Fruit fly (Drosophila melanogaster) ovary, adult (tissue): Measurements from ENCODE around the gene CG11986.

Experiments used
- CG17801 ChIP-seq: fragments of 200-800 bp; optimal IDR thresholded peaks from 2 replicates; lab custom pipeline; 2019; ENCODE audit warnings: missing biosample characterization, mild to moderate bottlenecking, missing genetic modification characterization, moderate library complexity; ENCODE audit not compliant: partially characterized antibody

CG11986 gene

DNA sequence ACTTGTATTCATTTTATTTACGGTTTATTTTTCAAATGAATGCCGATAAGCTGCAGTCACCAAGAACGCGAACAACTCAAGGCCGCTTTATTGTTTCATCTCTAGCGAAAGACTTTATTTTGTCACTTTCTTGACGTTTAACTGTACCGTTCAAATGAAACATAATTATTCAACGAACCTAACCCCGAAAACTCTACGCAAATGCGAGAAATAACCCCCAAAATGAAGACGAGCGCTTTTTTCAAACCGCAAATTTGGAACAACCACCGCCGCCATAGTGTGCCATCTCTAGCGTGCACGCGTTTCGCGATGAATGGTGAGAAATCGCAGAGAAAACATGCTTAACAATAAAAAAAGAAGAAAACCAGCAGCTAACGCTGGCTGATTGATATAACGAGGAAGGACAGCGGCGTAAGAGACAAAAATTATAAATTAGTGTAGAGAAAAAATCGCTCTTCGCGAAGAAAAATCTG, 30.6 kb upstream of the CG11986 start, which contains the start of gene CG11970:
Gene CG11970 (plus strand): TSS at position 117 of the 473 bp plus-strand sequence.
- peak; percentile 47 for TF ChIP-seq CG17801 (GFP tag; lab: Kevin White, UChicago)

DNA sequence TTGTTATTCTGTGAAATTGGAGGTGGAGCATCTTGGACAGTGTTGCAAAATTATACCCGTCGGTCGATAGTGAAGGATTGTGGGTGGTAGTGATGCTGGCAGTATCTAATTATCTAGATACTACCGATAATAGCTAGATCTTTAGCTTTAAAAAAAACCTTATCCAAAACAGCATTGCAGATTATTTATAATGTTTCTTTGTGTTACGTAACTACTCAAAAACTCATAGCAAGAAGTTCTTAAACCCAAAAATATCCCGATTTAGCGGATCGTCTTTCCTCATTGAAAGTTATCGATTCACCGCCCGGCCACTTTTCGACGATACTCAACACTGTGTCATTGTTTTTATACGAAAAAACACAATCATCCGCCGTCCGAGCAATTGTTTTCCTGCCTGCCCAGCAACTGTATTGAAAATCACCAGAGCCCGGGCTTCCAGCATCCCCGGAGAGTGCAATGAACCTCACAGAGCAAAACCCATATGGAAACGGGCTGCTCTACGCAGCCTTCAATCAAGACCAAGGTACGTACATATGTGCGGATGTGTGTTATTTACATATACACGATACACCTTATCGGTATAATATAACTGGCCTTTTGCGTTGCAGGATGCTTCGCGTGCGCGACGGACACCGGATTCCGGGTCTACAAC, 22.2 kb upstream of the CG11986 start, which contains the start of gene CG11975:
Gene CG11975 (plus strand): TSS at position 326 of the 652 bp plus-strand sequence.
- TF ChIP-seq CG17801 (GFP tag; lab: Kevin White, UChicago): peak; percentile 75

DNA sequence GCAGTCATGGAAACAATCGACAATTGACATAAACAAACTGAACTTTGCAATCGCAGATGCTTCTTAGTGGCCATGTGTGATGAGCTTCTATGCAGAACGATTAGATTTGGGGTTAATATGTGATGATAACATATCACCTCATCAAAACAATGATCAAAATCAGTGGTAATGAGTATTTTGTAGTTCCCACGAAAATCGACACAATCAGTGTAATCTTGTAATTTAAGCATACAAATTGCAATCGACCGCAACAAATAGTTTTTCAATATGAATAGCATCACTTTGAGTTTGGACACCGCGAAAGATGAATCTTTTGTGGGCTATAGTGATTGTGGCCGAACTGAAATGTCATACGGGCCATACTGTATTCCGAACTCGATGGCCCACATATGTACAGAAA, 17.8 kb upstream of the CG11986 start, which contains the start of gene CG11977:
Gene CG11977 (plus strand): TSS at position 301 of the 400 bp plus-strand sequence.
- no peak for TF ChIP-seq CG17801 (GFP tag; lab: Kevin White, UChicago)

DNA sequence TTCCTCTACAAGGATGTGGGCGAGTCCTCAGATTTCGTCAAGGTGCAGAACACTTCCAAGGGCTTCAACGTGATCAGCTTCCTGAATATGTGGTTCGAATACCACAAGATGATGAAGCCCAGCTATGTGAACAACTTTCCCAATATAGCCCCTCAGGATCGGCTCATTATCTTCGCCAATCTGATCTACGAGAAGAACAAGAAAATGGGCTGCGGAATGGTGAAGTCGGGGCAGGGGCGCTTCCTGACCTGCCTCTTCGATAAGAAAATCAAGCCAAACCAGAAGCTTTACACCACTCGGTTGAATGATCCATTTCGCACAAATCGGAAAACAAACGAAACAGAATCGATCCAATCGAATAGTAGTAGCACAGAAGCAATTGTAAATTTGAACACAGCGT, 17.0 kb upstream of the CG11986 start:
- TF ChIP-seq CG17801 (GFP tag; lab: Kevin White, UChicago): no peak

DNA sequence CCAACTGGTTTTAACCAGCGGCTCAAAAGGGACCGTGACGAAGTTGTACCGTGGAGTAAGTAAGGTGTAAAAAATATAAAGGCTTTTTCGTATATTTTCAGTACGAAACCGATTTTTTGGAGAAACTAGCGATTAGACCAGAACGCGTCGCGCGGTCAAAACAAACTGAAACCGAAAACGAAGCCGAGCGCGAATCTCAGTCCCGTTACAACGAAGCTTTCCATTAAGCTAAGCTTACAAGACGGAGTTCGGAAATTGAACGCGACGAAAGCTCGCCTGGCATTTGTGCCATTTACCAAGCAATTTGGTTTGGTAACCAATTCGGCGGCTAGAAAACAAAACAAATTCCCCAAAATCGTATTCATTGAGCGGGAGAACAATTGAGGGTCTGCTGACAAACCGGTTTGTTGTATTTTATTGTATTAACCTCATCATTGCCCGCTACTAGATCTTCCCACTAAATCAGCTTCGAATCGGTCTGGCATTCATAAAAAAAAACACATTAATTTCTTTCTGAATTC, 13.5 kb upstream of the CG11986 start:
- no peak for TF ChIP-seq CG17801 (GFP tag; lab: Kevin White, UChicago)

DNA sequence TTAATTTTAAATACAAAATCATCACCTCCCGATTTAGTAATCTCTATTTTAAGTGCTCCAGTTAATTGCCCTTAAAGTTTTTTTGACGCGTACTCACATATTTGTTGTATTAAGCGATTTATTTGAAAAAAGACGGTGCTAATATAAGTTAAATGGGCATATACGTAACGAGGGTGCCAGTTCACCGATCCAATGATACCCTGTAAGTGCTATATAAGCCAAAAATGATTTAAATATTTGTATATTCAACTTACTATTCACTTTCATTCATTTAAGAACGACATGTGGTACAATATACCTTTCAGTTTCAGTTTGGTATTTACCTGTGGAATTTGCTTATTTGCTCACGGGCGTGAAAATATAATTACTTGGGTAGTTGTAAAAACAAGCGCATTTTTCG, 12.7 kb upstream of the CG11986 start:
- no peak for TF ChIP-seq CG17801 (GFP tag; lab: Kevin White, UChicago)

DNA sequence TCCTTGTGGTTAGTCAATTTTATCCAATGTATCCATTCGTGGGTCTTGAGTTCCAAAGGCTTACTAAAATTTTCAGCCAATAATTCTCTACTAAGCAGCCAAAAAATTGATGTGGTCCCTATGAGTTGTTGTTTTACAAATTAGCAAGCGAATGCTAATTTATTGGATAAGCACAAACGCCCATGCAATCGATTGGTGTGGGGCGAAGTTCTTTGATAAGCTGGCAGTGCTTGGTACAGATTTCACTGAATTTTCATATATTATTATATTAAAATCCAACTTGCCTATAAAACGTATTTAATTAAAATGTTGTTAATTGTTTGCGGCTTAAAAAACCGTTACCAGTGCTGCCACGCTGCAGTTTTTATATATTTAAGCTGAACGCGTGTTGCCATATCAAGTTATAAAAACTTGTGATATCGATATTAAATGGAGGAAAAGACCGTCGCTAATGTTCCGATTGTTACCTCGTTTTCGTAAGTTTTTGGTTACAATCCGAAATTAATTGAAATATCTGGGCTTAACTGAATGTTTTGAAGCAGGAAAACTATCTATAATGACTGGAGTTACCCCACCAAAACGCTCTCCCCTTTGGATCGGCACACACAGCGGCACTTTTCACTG, 11.5 kb upstream of the CG11986 start, which contains the start of the genes CG31100 and CG11980:
Gene CG31100 (minus strand): TSS at position 51 of the 624 bp plus-strand sequence.
Gene CG11980 (plus strand): TSS at position 418 of the 624 bp plus-strand sequence.
- no peak for TF ChIP-seq CG17801 (GFP tag; lab: Kevin White, UChicago)

DNA sequence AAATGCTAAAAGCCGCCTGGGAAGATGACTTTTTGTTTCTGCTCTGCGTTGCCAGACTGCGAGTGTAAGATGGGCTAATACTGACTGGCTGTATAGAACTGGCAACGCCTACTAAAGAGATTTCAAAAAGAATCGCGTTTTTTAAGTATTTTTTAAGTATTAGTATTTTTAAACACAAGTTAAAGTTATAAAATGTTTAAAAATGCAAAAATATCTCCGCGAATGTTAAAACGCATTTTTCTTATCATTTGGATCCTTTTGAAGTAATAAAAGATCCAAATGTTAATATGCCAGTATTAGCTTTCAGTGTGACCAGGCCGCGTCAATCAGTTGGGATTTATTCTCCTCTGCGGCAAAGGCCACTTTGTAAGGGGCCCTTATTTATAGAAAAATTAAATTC, 9.1 kb upstream of the CG11986 start, which contains the start of the genes Prosbeta3 and Iru:
Gene Prosbeta3 (minus strand): TSS at position 98 of the 400 bp plus-strand sequence.
Gene Iru (plus strand): TSS at position 328 of the 400 bp plus-strand sequence.
- TF ChIP-seq CG17801 (GFP tag; lab: Kevin White, UChicago): no peak

DNA sequence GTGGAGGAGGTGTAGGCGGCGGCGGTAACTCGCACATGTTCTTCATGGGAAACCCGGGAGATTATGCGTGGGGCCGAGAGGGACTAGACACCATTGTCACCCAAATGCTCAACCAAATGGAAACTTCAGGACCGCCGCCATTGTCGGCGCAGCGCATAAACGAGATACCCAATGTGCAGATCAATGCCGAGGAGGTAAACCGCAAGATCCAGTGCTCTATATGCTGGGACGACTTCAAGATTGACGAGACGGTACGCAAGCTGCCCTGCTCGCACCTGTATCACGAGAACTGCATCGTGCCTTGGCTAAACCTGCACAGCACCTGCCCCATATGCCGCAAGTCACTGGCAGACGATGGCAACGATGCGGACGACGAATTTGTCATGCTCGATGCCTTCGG, 8.0 kb upstream of the CG11986 start:
- no peak for TF ChIP-seq CG17801 (GFP tag; lab: Kevin White, UChicago)

DNA sequence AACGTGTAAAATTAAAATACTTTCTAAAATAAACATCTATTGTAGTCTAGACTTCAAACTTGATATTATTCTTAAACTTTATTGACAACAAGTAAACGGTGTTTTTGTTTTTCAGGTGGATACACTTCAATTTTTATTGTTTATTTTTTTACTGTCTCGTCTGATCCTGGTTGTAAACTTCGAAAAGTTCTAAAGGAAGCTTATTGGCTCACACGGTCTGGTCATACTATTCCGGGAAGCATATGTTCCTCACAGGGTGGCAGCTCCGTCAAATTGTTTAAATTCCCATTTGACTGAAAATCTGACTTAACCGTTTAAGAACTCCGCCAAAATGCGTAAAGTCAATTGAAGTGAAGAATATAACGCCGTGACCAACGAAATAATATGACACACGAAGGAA, 7.0 kb upstream of the CG11986 start, which contains the start of gene CG11983:
Gene CG11983 (plus strand): TSS at position 120 of the 400 bp plus-strand sequence.
- peak; percentile 2 for TF ChIP-seq CG17801 (GFP tag; lab: Kevin White, UChicago)

DNA sequence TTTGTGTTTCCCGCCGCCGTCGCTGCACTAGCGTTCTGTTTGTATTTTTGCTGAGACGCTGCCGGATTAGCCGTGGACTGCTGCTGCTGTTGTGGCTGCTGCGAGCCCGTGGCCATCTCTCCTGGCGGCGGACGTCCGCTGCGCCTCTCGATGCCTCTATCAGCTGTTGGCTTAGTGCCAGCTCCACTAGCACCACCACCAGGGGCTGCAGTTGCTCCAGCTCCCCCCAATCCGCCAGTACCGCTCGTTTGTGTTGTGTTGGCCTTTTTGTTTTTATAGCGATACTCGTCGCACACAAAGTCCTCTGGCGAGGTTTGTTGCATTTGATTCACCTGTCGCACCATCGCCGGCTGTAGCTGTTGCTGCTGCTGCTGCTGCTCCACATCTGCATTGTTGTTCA, 4.6 kb upstream of the CG11986 start:
- no peak for TF ChIP-seq CG17801 (GFP tag; lab: Kevin White, UChicago)

DNA sequence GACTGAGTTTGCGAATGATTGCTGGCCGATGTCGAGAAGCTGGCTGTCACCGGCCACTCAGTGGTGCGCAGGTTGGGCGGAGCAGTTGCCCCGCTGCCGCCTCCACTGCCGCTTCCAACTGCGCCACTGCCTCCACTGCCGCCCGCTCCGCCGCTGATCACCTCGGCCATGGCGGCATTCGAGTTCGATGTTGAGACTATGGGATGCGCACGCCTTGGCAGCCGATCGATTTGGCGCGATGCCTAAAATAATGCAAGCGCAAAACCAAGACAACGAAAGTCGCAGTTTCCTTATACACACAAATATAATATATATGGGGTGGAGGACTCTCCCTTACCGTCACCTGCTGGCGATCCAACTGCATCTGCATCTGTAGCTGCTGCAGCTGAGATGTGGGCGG, 3.5 kb upstream of the CG11986 start:
- no peak for TF ChIP-seq CG17801 (GFP tag; lab: Kevin White, UChicago)

DNA sequence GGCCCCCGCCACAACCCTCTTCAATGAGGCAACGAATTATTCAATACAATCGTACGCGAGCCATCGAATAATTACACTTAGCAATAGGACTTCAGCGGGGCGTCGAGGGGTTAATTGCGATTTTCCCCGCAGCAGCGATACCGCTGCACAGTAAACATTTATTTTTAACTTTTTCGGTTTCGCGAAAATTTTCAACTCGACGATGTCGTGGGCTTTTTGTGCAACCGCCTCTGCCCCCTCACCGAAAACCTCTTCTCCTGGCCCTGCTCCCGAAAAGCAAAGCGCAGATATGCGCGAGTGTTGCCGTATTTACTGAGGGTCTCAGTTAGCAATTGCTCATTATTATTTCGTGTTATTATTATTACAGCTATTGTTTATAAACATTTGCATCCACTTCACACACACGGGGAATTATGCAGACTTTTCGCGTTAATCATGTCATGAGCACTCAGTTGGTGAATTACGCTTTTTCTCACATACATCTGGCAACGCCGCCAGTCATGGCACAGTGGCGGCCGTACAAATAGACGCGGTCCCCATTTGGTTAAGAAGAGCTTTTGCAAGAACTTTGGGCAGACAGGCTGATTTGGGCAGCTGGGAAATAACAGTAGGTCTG, 1.4 kb upstream of the CG11986 start:
- TF ChIP-seq CG17801 (GFP tag; lab: Kevin White, UChicago): peak; percentile 35

DNA sequence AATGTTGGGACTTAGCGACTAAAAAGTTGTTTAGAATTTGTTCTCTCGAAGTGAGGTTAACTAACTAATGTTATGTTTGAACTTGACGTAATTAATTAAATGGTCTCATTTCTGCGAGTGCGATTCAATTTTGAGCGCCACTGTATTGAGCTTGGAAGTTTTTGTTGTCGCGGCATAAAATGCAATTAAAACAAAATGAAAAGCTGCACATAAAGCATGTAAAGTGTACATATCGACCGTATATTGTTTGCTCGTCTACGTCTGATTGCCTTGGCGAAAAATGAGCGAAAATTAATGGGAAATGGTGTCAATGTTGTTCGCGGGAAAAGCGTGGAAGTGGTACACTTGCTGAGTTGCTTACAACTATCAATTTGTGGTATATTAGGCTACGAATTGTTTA, 1.6 kb downstream of the CG11986 start:
- TF ChIP-seq CG17801 (GFP tag; lab: Kevin White, UChicago): peak; percentile 46

DNA sequence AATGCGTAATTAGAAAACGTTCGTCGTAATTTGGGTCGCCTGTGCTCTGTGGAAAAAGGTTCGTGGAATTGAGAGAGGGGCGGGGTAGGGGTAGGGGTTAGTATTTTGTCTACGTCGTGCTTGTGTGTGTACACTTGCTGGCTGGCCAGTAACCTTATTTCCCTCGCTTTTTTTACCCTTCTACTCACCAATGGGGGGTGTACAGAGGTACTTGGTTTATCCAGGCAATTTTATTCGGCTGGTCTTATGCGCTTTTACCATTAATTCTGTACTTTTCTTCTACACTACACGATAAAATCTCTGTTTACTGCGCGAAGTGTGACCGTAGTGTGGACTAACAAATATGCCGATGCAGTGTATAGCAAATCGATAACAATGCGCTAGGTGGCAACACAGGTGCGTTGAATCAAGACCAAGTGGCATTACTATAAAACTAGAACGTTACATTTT, 4.5 kb downstream of the CG11986 start, which contains the start of gene tgo:
Gene tgo (minus strand): TSS at position 334 of the 450 bp plus-strand sequence.
- peak; percentile 16 for TF ChIP-seq CG17801 (GFP tag; lab: Kevin White, UChicago)
